Worm (Caenorhabditis elegans) whole organism, young adult: ENCODE measurements around the gene C55A1.1.
"Not testable (repeated sequence)": the region's sequence is repeated elsewhere in the genome, so short reads cannot be mapped to it uniquely, and the experiment has no call there.

Experiments
- B0336.3 ChIP-seq: fragments of 200-800 bp; sonication (Bioruptor generic); IDR thresholded peaks from 2 replicates; pipeline ENCODE4 v1.3.6; 2022; ENCODE audit warnings: missing genetic modification characterization, missing compliant biosample characterization
- F52B5.7 ChIP-seq: sonication (generic microtip); optimal IDR thresholded peaks from 2 replicates; lab custom pipeline; 2016; ENCODE audit warnings: mild to moderate bottlenecking, missing genetic modification characterization, missing compliant biosample characterization
- F57C9.4 ChIP-seq: sonication (generic microtip); optimal IDR thresholded peaks from 2 replicates; lab custom pipeline; 2017; ENCODE audit warnings: mild to moderate bottlenecking, missing genetic modification characterization, missing compliant biosample characterization
- K11D2.4 ChIP-seq: fragments of 200-800 bp; sonication (Bioruptor generic); IDR thresholded peaks from 2 replicates; pipeline ENCODE4 v1.3.6; 2022; ENCODE audit warnings: missing genetic modification reagents, missing genetic modification characterization, missing compliant biosample characterization
- T07F8.4 ChIP-seq: sonication (generic microtip); optimal IDR thresholded peaks from 2 replicates; lab custom pipeline; 2016; ENCODE audit warnings: mild to moderate bottlenecking, missing genetic modification characterization, moderate library complexity, missing compliant biosample characterization
- ama-1 ChIP-seq, 3 experiments: fragments of 150-350 bp in 1 of 3; sonication (generic microtip) in 2 of 3; optimal IDR thresholded peaks; 2 replicates each; lab custom pipeline; 2014 to 2018; ENCODE audit warnings: missing biosample characterization in 2 of 3, missing genetic modification characterization in 2 of 3, missing genetic modification reagents in 2 of 3
- aptf-3 ChIP-seq: fragments of 200-800 bp; sonication (Bioruptor generic); IDR thresholded peaks from 2 replicates; pipeline ENCODE4 v1.3.6; 2022; ENCODE audit warnings: missing genetic modification characterization, missing compliant biosample characterization
- attf-3 ChIP-seq: fragments of 200-800 bp; sonication (Bioruptor generic); conservative IDR thresholded peaks from 2 replicates; pipeline ENCODE4 v1.3.6; 2022; ENCODE audit warnings: missing genetic modification reagents, missing genetic modification characterization, missing compliant biosample characterization
- attf-6 ChIP-seq: fragments of 200-800 bp; sonication (Bioruptor generic); IDR thresholded peaks from 2 replicates; pipeline ENCODE4 v1.3.6; 2022; ENCODE audit warnings: missing genetic modification reagents, missing genetic modification characterization, missing compliant biosample characterization
- bed-1 ChIP-seq: fragments of 200-800 bp; sonication (Bioruptor generic); IDR thresholded peaks from 2 replicates; pipeline ENCODE4 v1.3.6; 2022; ENCODE audit warnings: missing genetic modification reagents, missing genetic modification characterization, missing compliant biosample characterization
- ceh-100 ChIP-seq: fragments of 200-800 bp; sonication (Bioruptor generic); IDR thresholded peaks from 2 replicates; pipeline ENCODE4 v1.3.6; 2022; ENCODE audit warnings: missing genetic modification reagents, missing genetic modification characterization, missing compliant biosample characterization
- ceh-27 ChIP-seq: fragments of 200-800 bp; sonication (Bioruptor generic); optimal IDR thresholded peaks from 2 replicates; lab custom pipeline; 2018; ENCODE audit warnings: mild to moderate bottlenecking, missing genetic modification characterization, moderate library complexity, missing compliant biosample characterization
- chd-7 ChIP-seq: sonication (generic microtip); optimal IDR thresholded peaks from 2 replicates; lab custom pipeline; 2016; ENCODE audit warnings: mild to moderate bottlenecking, missing genetic modification characterization, moderate library complexity, missing compliant biosample characterization
- egl-18 ChIP-seq: fragments of 200-800 bp; sonication (Bioruptor generic); IDR thresholded peaks from 2 replicates; pipeline ENCODE4 v1.3.6; 2022; ENCODE audit warnings: missing genetic modification reagents, missing genetic modification characterization, missing compliant biosample characterization
- egl-44 ChIP-seq: fragments of 200-800 bp; sonication (Bioruptor generic); IDR thresholded peaks from 2 replicates; pipeline ENCODE4 v1.3.6; 2022; ENCODE audit warnings: missing genetic modification reagents, missing genetic modification characterization, missing compliant biosample characterization
- fkh-3 ChIP-seq: sonication (generic microtip); optimal IDR thresholded peaks from 2 replicates; lab custom pipeline; 2016; ENCODE audit warnings: mild to moderate bottlenecking, missing genetic modification characterization, missing compliant biosample characterization
- gei-17 ChIP-seq: fragments of 200-800 bp; sonication (Bioruptor generic); optimal IDR thresholded peaks from 2 replicates; lab custom pipeline; 2018; ENCODE audit warnings: mild to moderate bottlenecking, missing genetic modification characterization, missing compliant biosample characterization
- hlh-12 ChIP-seq: sonication (generic microtip); optimal IDR thresholded peaks from 2 replicates; lab custom pipeline; 2016; ENCODE audit warnings: missing genetic modification characterization, missing compliant biosample characterization
- hlh-26 ChIP-seq: fragments of 200-800 bp; sonication (Bioruptor generic); conservative IDR thresholded peaks from 2 replicates; pipeline ENCODE4 v1.3.6; 2022; ENCODE audit warnings: missing genetic modification reagents, missing genetic modification characterization, missing compliant biosample characterization
- let-526 ChIP-seq: fragments of 200-800 bp; sonication (Bioruptor generic); IDR thresholded peaks from 2 replicates; pipeline ENCODE4 v1.3.6; 2022; ENCODE audit warnings: missing genetic modification reagents, missing genetic modification characterization, missing compliant biosample characterization
- lin-35 ChIP-seq, 3 experiments: fragments of 150-350 bp in 2 of 3; sonication (generic microtip) in 1 of 3; optimal IDR thresholded peaks; 2 replicates each; lab custom pipeline; 2014 to 2018; ENCODE audit warnings: missing biosample characterization in 3 of 3, missing genetic modification characterization in 3 of 3, missing genetic modification reagents in 3 of 3
- madf-10 ChIP-seq: sonication (generic microtip); optimal IDR thresholded peaks from 2 replicates; lab custom pipeline; 2016; ENCODE audit warnings: mild to moderate bottlenecking, missing genetic modification characterization, missing compliant biosample characterization
- madf-3 ChIP-seq: fragments of 200-800 bp; sonication (Bioruptor generic); IDR thresholded peaks from 2 replicates; pipeline ENCODE4 v1.3.6; 2022; ENCODE audit warnings: missing genetic modification reagents, missing genetic modification characterization, missing compliant biosample characterization
- madf-6 ChIP-seq: fragments of 200-800 bp; sonication (Bioruptor generic); IDR thresholded peaks from 2 replicates; pipeline ENCODE4 v1.3.6; 2022; ENCODE audit warnings: missing genetic modification reagents, missing genetic modification characterization, missing compliant biosample characterization
- madf-8 ChIP-seq: fragments of 200-800 bp; sonication (Bioruptor generic); conservative IDR thresholded peaks from 2 replicates; pipeline ENCODE4 v1.3.6; 2022; ENCODE audit warnings: missing genetic modification reagents, missing genetic modification characterization, missing compliant biosample characterization
- mxl-1 ChIP-seq: sonication (generic microtip); optimal IDR thresholded peaks from 2 replicates; lab custom pipeline; 2016; ENCODE audit warnings: missing genetic modification characterization, missing compliant biosample characterization
- nhr-120 ChIP-seq: fragments of 200-800 bp; sonication (Bioruptor generic); IDR thresholded peaks from 2 replicates; pipeline ENCODE4 v1.3.6; 2022; ENCODE audit warnings: missing genetic modification characterization, missing compliant biosample characterization
- nhr-80 ChIP-seq: sonication (generic microtip); optimal IDR thresholded peaks from 2 replicates; lab custom pipeline; 2016; ENCODE audit warnings: missing genetic modification characterization, missing compliant biosample characterization
- rec-8 ChIP-seq, 2 experiments: sonication (generic microtip); optimal IDR thresholded peaks; 2 replicates each; lab custom pipeline; 2016; ENCODE audit warnings: mild to moderate bottlenecking in 2 of 2, missing genetic modification characterization in 2 of 2, missing genetic modification reagents in 2 of 2, missing genotype in 2 of 2, missing biosample characterization in 1 of 2, missing compliant biosample characterization in 1 of 2, moderate library complexity in 1 of 2
- repo-1 ChIP-seq: sonication (generic microtip); optimal IDR thresholded peaks from 2 replicates; lab custom pipeline; 2017; ENCODE audit warnings: mild to moderate bottlenecking, missing genetic modification characterization, missing compliant biosample characterization
- snpc-1.1 ChIP-seq: sonication (generic microtip); optimal IDR thresholded peaks from 2 replicates; lab custom pipeline; 2017; ENCODE audit warnings: missing genetic modification characterization, mild to moderate bottlenecking, missing compliant biosample characterization, antibody characterized with exemption, moderate library complexity, missing genotype, missing genetic modification reagents; ENCODE audit not compliant: insufficient read depth
- snpc-3.4 ChIP-seq: sonication (generic microtip); optimal IDR thresholded peaks from 2 replicates; lab custom pipeline; 2017; ENCODE audit warnings: missing genetic modification characterization, mild to moderate bottlenecking, missing compliant biosample characterization, antibody characterized with exemption, moderate library complexity, missing genotype, missing genetic modification reagents
- sptf-2 ChIP-seq: fragments of 200-800 bp; sonication (Bioruptor generic); optimal IDR thresholded peaks from 2 replicates; lab custom pipeline; 2018; ENCODE audit warnings: mild to moderate bottlenecking, missing genetic modification characterization, missing compliant biosample characterization
- tbx-9 ChIP-seq: sonication (generic microtip); optimal IDR thresholded peaks from 2 replicates; lab custom pipeline; 2016; ENCODE audit warnings: borderline replicate concordance, missing genetic modification characterization, inconsistent platforms, missing compliant biosample characterization
- zfh-2 ChIP-seq: fragments of 200-800 bp; sonication (Bioruptor generic); conservative IDR thresholded peaks from 2 replicates; pipeline ENCODE4 v1.3.6; 2022; ENCODE audit warnings: missing genetic modification reagents, missing genetic modification characterization, missing compliant biosample characterization
- ztf-26 ChIP-seq: sonication (generic microtip); optimal IDR thresholded peaks from 2 replicates; lab custom pipeline; 2017; ENCODE audit warnings: missing genetic modification characterization, missing compliant biosample characterization
- ztf-28 ChIP-seq: fragments of 200-800 bp; sonication (Bioruptor generic); IDR thresholded peaks from 2 replicates; pipeline ENCODE4 v1.3.6; 2022; ENCODE audit warnings: missing genetic modification reagents, missing genetic modification characterization, missing compliant biosample characterization
- ztf-3 ChIP-seq: fragments of 200-800 bp; sonication (Bioruptor generic); optimal IDR thresholded peaks from 2 replicates; lab custom pipeline; 2018; ENCODE audit warnings: mild to moderate bottlenecking, missing genetic modification characterization, missing compliant biosample characterization

Gene C55A1.1

ce11 chrV:15594573-15594972, 27.0 kb upstream of the C55A1.1 start, which contains the start of gene fbxa-139:
Gene fbxa-139, minus strand, starts transcription at chrV:15594673.
- no peak for TF ChIP-seq ztf-3 (GFP tag; lab: Kevin White, UChicago)
- TF ChIP-seq egl-18 = no peak
- TF ChIP-seq bed-1 (GFP tag; lab: Robert Waterston, UW) = no peak
- no peak for TF ChIP-seq sptf-2 (GFP tag; lab: Kevin White, UChicago)
- no peak for TF ChIP-seq F52B5.7 (tag; lab: Kevin White, UChicago)
- no peak for TF ChIP-seq ceh-27
- TF ChIP-seq snpc-3.4 (tag; lab: Kevin White, UChicago) = no peak
- TF ChIP-seq zfh-2 (GFP tag; lab: Robert Waterston, UW) = no peak
- no peak for TF ChIP-seq let-526
- TF ChIP-seq tbx-9 = no peak
- TF ChIP-seq gei-17 (GFP tag; lab: Kevin White, UChicago) = no peak
- no peak for TF ChIP-seq attf-6
- TF ChIP-seq aptf-3 (GFP tag; lab: Robert Waterston, UW) = no peak
- no peak for TF ChIP-seq B0336.3 (GFP tag; lab: Robert Waterston, UW)
- TF ChIP-seq F57C9.4 = no peak
- TF ChIP-seq madf-3 = no peak
- no peak for TF ChIP-seq hlh-26 (GFP tag; lab: Robert Waterston, UW)
- no peak for TF ChIP-seq K11D2.4
- TF ChIP-seq hlh-12 = no peak
- no peak for TF ChIP-seq ceh-100 (GFP tag; lab: Robert Waterston, UW)

ce11 chrV:15599762-15600161, 21.9 kb upstream of the C55A1.1 start, which contains the start of gene B0391.14:
Gene B0391.14, minus strand, starts transcription at chrV:15599862.
- not testable (repeated sequence) for TF ChIP-seq nhr-80 (tag; lab: Kevin White, UChicago); zfh-2 (GFP tag; lab: Robert Waterston, UW); attf-3 (GFP tag; lab: Robert Waterston, UW)

- no peak for TF ChIP-seq repo-1 (tag; lab: Kevin White, UChicago)
- no peak for TF ChIP-seq madf-6
- TF ChIP-seq fkh-3 (tag; lab: Kevin White, UChicago) = no peak
- no peak for TF ChIP-seq nhr-120 (GFP tag; lab: Robert Waterston, UW)
- TF ChIP-seq F52B5.7 (tag; lab: Kevin White, UChicago) = no peak
- no peak for TF ChIP-seq chd-7 (tag; lab: Kevin White, UChicago)
- TF ChIP-seq lin-35 (GFP tag; optimal IDR thresholded peaks at IDR 0.05; lab: Kevin White, UChicago) = no peak
- no peak for TF ChIP-seq ztf-26
- no peak for TF ChIP-seq ama-1 (optimal IDR thresholded peaks at IDR 0.05; lab: Kevin White, UChicago)
- no peak for TF ChIP-seq ama-1 (GFP tag; optimal IDR thresholded peaks at IDR 0.05; lab: Kevin White, UChicago)
- TF ChIP-seq madf-10 (tag; lab: Kevin White, UChicago) = no peak
- TF ChIP-seq mxl-1 (tag; lab: Kevin White, UChicago) = no peak
- no peak for TF ChIP-seq madf-8 (GFP tag; lab: Robert Waterston, UW)
- TF ChIP-seq snpc-3.4 (tag; lab: Kevin White, UChicago) = no peak
- TF ChIP-seq zfh-2 (GFP tag; lab: Robert Waterston, UW) = no peak
Measured at ce11 chrV:15602253-15602652, 19.4 kb upstream of the C55A1.1 start, which contains the start of gene fbxa-152. Gene fbxa-152, minus strand, starts transcription at chrV:15602353.

ce11 chrV:15605045-15605444, 16.6 kb upstream of the C55A1.1 start, which contains the start of gene fbxa-154:
Gene fbxa-154, minus strand, starts transcription at chrV:15605145.
- TF ChIP-seq snpc-1.1 (tag; lab: Kevin White, UChicago) = no peak
- no peak for TF ChIP-seq aptf-3 (GFP tag; lab: Robert Waterston, UW)
- TF ChIP-seq egl-44 (GFP tag; lab: Robert Waterston, UW) = no peak
- no peak for TF ChIP-seq F52B5.7 (tag; lab: Kevin White, UChicago)
- TF ChIP-seq rec-8 (tag; optimal IDR thresholded peaks at IDR 0.05; lab: Kevin White, UChicago) = no peak
- no peak for TF ChIP-seq mxl-1 (tag; lab: Kevin White, UChicago)
- TF ChIP-seq ama-1 (optimal IDR thresholded peaks at IDR 0.05; lab: Kevin White, UChicago) = no peak
- no peak for TF ChIP-seq ama-1 (GFP tag; optimal IDR thresholded peaks at IDR 0.05; lab: Kevin White, UChicago)
- TF ChIP-seq ztf-28 (GFP tag; lab: Robert Waterston, UW) = no peak
- TF ChIP-seq egl-18 = no peak
- no peak for TF ChIP-seq T07F8.4 (tag; lab: Kevin White, UChicago)
